Worm (Caenorhabditis elegans): ENCODE results near the gene abu-6.

abu-6 gene

DNA sequence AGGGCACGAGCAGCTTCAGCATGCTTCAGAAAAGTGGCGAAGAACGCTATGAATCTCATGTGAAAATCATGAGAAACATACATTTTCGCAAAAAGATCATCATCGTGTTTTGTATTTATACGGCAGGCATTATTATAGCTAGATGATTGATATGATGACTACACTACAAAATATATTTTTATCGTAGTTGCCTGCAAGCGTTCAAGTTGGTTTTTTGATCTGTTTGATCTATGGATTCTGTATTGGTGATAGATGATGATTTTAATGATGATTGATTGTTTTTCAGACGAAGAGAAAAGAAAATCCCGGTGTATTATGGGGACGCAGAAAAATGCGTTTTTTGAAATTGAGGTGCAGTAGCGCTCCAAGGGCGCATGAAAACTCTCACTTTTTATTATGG, 51.0 kb downstream of the abu-6 start, which contains the start of gene ugt-63:
Gene ugt-63 (minus strand): TSS at position 89 of the 400 bp plus-strand sequence.
- TF ChIP-seq dao-5 (tag; optimal IDR thresholded peaks at IDR 0.05) (no peak), W03F9.2 (tag; optimal IDR thresholded peaks at IDR 0.05) (no peak), him-1 (tag; optimal IDR thresholded peaks at IDR 0.05) (no peak)
